Worm (Caenorhabditis elegans) whole organism, L1 larva: ENCODE data around the gene F53C3.6.

Experiments
- ama-1 ChIP-seq: fragments of 150-350 bp; optimal IDR thresholded peaks from 2 replicates; lab custom pipeline; 2014
- ceh-90 ChIP-seq: sonication (generic microtip); optimal IDR thresholded peaks from 2 replicates; lab custom pipeline; 2016; ENCODE audit warnings: missing genetic modification characterization, missing compliant biosample characterization
- elt-3 ChIP-seq, 6 experiments: fragments of 150-350 bp in 1 of 6; sonication (generic microtip); optimal IDR thresholded peaks; 2 replicates each; lab custom pipeline; 2017 to 2018; ENCODE audit warnings: missing biosample characterization in 6 of 6, missing genetic modification characterization in 6 of 6, inconsistent platforms in 1 of 6
- nhr-71 ChIP-seq: sonication (generic microtip); optimal IDR thresholded peaks from 2 replicates; lab custom pipeline; 2016; ENCODE audit warnings: mild to moderate bottlenecking, missing genetic modification characterization, moderate library complexity, missing compliant biosample characterization
- pag-3 ChIP-seq: sonication (generic microtip); optimal IDR thresholded peaks from 2 replicates; lab custom pipeline; 2017; ENCODE audit warnings: missing genetic modification characterization, mild to moderate bottlenecking, missing compliant biosample characterization, antibody characterized with exemption, borderline replicate concordance; ENCODE audit not compliant: insufficient read depth
- snpc-4 ChIP-seq: fragments of 150-350 bp; optimal IDR thresholded peaks from 2 replicates; lab custom pipeline; 2014; ENCODE audit warnings: missing biosample characterization, missing genetic modification characterization

DNA sequence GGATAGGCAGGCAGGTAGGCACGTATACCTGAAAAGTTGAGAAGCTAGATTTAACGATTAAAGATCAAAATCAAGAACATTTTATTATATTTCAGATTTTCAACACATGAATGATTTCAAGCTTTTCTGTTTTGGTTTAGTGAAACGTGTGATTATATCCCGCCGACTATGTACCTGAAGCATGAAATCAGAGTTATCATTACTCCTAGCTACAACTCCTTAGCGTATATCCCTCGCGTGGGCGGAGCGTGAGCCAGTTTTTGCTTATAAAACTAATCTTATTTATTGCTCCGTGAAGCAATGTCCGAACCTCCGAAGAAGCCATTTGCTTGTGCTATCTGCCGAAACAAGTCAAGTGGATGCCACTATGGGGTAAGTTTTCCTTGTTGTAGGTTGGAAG lies 18.0 kb upstream of the F53C3.6 start, which contains the start of gene nhr-166:
- TF ChIP-seq ceh-90 (tag; lab: Kevin White, UChicago), result no peak
- no peak for TF ChIP-seq pag-3 (tag; lab: Kevin White, UChicago)
- TF ChIP-seq nhr-71 (tag; lab: Kevin White, UChicago), result no peak
- no peak for TF ChIP-seq ama-1
- no peak for TF ChIP-seq snpc-4
- no peak for TF ChIP-seq elt-3 (tag; optimal IDR thresholded peaks at IDR 0.05; lab: Kevin White, UChicago)
